Worm (Caenorhabditis elegans): ENCODE data around the gene sqst-3.
"Not testable (repeated sequence)": the region's sequence is repeated elsewhere in the genome, so short reads cannot be mapped to it uniquely, and the experiment has no call there.

The sqst-3 gene

DNA sequence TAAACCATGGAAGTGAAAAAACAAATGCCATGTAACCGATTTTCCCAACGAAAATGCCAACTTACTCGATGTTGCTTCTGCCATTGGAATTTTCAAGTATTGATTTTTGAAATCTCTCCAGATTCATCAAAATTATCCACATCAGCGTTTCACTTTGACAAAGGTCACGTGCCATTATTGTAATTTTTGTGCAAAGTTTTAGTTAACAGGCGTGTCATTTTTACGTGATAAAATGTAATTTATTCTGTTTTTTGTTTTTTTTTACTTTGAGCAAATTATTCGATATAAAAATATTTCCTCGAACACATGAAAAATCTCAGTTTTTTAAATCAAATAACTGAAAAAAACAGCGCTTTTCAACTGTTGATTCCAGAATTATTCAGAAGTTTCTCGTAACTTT lies 31.8 kb downstream of the sqst-3 start, which contains the start of gene F21D9.2:
Gene F21D9.2 (minus strand): TSS at position 101 of the 400 bp plus-strand sequence.
- TF ChIP-seq tbx-8 (GFP tag; optimal IDR thresholded peaks at IDR 0.05) (no peak), pha-4 (tag; optimal IDR thresholded peaks at IDR 0.05) (no peak), lin-13 (tag; optimal IDR thresholded peaks at IDR 0.05) (no peak), blmp-1 (tag; optimal IDR thresholded peaks at IDR 0.05) (no peak), cnd-1 (tag; optimal IDR thresholded peaks at IDR 0.05) (no peak), bed-3 (GFP tag; optimal IDR thresholded peaks at IDR 0.05) (no peak), elt-3 (tag; optimal IDR thresholded peaks at IDR 0.05) (no peak), ztf-11 (tag; optimal IDR thresholded peaks at IDR 0.05) (no peak), flh-1 (GFP tag; optimal IDR thresholded peaks at IDR 0.05) (no peak), ceh-43 (GFP tag; optimal IDR thresholded peaks at IDR 0.05) (no peak), nhr-76 (tag; optimal IDR thresholded peaks at IDR 0.05) (no peak)

DNA sequence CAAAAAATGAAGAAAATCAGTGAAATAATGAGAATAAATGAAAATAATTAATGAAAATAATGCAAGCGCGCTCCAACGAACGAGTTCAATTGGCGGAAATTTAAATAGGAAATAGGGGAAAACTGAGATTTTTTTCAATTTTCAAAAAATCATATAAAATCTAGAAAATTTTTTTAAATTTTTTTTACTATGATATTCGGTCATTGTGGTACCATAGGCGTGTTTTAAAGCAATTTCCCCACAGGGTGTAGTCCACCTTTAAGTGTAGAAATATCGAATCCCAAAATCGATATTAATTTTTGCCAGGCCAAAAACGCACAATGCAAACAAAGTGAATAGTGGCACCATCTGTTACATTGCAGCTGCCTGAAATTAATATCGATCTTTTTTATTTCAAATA lies 33.6 kb downstream of the sqst-3 start, which contains the start of gene F21D9.1:
Gene F21D9.1 (plus strand): TSS at position 301 of the 400 bp plus-strand sequence.
- not testable (repeated sequence) for TF ChIP-seq drap-1 (GFP tag; optimal IDR thresholded peaks at IDR 0.05); lin-13 (tag; optimal IDR thresholded peaks at IDR 0.05); flh-1 (GFP tag; optimal IDR thresholded peaks at IDR 0.05)

DNA sequence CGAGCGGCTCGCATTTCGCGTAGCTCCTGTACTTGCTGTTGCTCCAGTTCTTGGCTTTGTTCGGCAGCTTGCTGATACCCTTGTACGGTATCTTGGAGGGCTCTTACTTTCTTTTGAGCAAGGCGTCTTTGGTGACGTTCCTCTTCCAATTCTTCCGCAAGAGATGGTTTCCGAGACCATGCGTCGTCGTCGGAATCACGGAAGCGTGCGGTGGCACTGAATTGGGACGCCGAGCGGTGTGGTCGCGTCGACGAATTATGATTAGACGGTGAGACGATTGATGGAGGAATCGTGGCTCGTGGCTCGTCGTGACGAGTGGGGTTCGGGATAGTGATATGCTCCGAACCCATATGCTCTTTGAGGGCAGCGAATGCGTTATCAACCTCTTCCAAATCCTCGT lies 45.8 kb downstream of the sqst-3 start:
- TF ChIP-seq ham-2 (GFP tag; optimal IDR thresholded peaks at IDR 0.05) (no peak), blmp-1 (tag; optimal IDR thresholded peaks at IDR 0.05) (no peak), nhr-76 (tag; optimal IDR thresholded peaks at IDR 0.05) (no peak), mls-2 (tag; optimal IDR thresholded peaks at IDR 0.05) (no peak), nhr-237 (tag; optimal IDR thresholded peaks at IDR 0.05) (no peak), ceh-83 (GFP tag; optimal IDR thresholded peaks at IDR 0.05) (no peak), cnd-1 (tag; optimal IDR thresholded peaks at IDR 0.05) (no peak), ceh-43 (GFP tag; optimal IDR thresholded peaks at IDR 0.05) (no peak), drap-1 (GFP tag; optimal IDR thresholded peaks at IDR 0.05) (no peak), sptf-1 (tag; optimal IDR thresholded peaks at IDR 0.05) (no peak), lin-32 (GFP tag; optimal IDR thresholded peaks at IDR 0.05) (no peak), nhr-12 (tag; optimal IDR thresholded peaks at IDR 0.05) (no peak), elt-3 (tag; optimal IDR thresholded peaks at IDR 0.05) (no peak), bed-3 (GFP tag; optimal IDR thresholded peaks at IDR 0.05) (no peak), sem-2 (GFP tag; optimal IDR thresholded peaks at IDR 0.05) (no peak)

DNA sequence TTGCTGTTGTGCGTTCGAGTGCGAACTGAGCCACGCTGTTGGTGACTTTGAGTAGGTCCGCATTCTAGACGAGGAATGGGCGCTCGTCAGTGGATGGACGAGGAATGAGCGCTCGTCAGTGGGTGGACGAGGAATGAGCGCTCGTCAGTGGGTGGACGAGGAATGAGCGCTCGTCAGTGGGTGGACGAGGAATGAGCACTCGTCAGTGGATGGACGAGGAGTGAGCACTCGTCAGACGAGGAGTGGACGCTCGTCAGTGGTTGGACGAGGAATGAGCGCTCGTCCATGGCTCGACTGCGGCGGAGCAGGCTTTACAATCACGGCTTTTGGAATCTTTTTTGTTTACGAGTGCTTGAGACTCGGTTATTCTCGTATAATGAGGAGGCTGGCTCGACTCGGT lies 47.9 kb downstream of the sqst-3 start:
- no peak for TF ChIP-seq nhr-2 (tag; optimal IDR thresholded peaks at IDR 0.05)

DNA sequence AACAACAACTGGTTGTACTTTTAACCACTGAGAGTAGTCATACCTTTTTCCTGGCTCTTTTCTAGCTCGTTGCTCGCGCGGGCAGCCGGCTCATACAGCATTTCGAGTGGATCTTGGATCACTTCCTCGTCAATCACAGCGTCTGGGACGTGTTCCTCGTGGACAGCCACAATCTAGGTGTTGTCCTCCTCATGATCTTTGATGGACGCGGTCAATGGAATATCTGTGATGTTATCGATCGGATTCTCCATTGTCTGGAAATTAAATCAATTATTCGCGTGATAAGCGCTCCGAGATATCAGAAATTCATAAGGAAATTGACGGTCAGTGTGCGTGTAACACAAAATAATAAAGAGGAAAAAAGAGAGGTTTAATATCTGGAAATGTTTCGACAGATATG lies 49.3 kb downstream of the sqst-3 start, which contains the start of gene F21D9.8:
Gene F21D9.8 (minus strand): TSS at position 101 of the 400 bp plus-strand sequence.
- TF ChIP-seq elt-3 (tag; optimal IDR thresholded peaks at IDR 0.05): no peak
- no peak for TF ChIP-seq tbx-8 (GFP tag; optimal IDR thresholded peaks at IDR 0.05)
- TF ChIP-seq nhr-237 (tag; optimal IDR thresholded peaks at IDR 0.05): no peak
- no peak for TF ChIP-seq unc-62 (GFP tag; optimal IDR thresholded peaks at IDR 0.05)
- TF ChIP-seq bed-3 (GFP tag; optimal IDR thresholded peaks at IDR 0.05): no peak
- no peak for TF ChIP-seq zip-8 (tag; optimal IDR thresholded peaks at IDR 0.05)
- TF ChIP-seq unc-39 (tag; optimal IDR thresholded peaks at IDR 0.05): no peak
- no peak for TF ChIP-seq flh-1 (GFP tag; optimal IDR thresholded peaks at IDR 0.05)
- TF ChIP-seq ces-1 (GFP tag; optimal IDR thresholded peaks at IDR 0.05): no peak
- no peak for TF ChIP-seq ham-2 (GFP tag; optimal IDR thresholded peaks at IDR 0.05)
- TF ChIP-seq drap-1 (GFP tag; optimal IDR thresholded peaks at IDR 0.05): no peak
- TF ChIP-seq lsy-2 (tag; optimal IDR thresholded peaks at IDR 0.05): no peak
- no peak for TF ChIP-seq lin-13 (tag; optimal IDR thresholded peaks at IDR 0.05)
